Worm (Caenorhabditis elegans) whole organism, young adult: ENCODE results near the gene F49E12.8.

Experiments used
- F52B5.7 ChIP-seq: sonication (generic microtip); optimal IDR thresholded peaks from 2 replicates; lab custom pipeline; 2016; ENCODE audit warnings: mild to moderate bottlenecking, missing genetic modification characterization, missing compliant biosample characterization
- Y67H2A.10 ChIP-seq: fragments of 200-800 bp; sonication (Bioruptor generic); conservative IDR thresholded peaks from 2 replicates; pipeline ENCODE4 v1.3.6; 2022; ENCODE audit warnings: missing genetic modification reagents, missing genetic modification characterization, missing compliant biosample characterization
- ZK185.1 ChIP-seq: sonication (generic microtip); optimal IDR thresholded peaks from 2 replicates; lab custom pipeline; 2016; ENCODE audit warnings: mild to moderate bottlenecking, missing genetic modification characterization, missing compliant biosample characterization; ENCODE audit not compliant: poor library complexity, severe bottlenecking
- atf-7 ChIP-seq: sonication (generic microtip); optimal IDR thresholded peaks from 2 replicates; lab custom pipeline; 2017; ENCODE audit warnings: mild to moderate bottlenecking, missing genetic modification characterization, missing compliant biosample characterization
- ceh-79 ChIP-seq: sonication (generic microtip); optimal IDR thresholded peaks from 2 replicates; lab custom pipeline; 2017; ENCODE audit warnings: mild to moderate bottlenecking, missing genetic modification characterization, missing compliant biosample characterization
- hlh-12 ChIP-seq: sonication (generic microtip); optimal IDR thresholded peaks from 2 replicates; lab custom pipeline; 2016; ENCODE audit warnings: missing genetic modification characterization, missing compliant biosample characterization
- hsf-1 ChIP-seq: fragments of 200-800 bp; sonication (Bioruptor generic); IDR thresholded peaks from 2 replicates; pipeline ENCODE4 v1.3.6; 2022; ENCODE audit warnings: missing genetic modification reagents, missing genetic modification characterization, missing compliant biosample characterization
- lin-40 ChIP-seq: sonication (generic microtip); optimal IDR thresholded peaks from 2 replicates; lab custom pipeline; 2016; ENCODE audit warnings: missing genetic modification characterization, mild to moderate bottlenecking, missing compliant biosample characterization, missing genotype, missing genetic modification reagents
- madf-6 ChIP-seq: fragments of 200-800 bp; sonication (Bioruptor generic); IDR thresholded peaks from 2 replicates; pipeline ENCODE4 v1.3.6; 2022; ENCODE audit warnings: missing genetic modification reagents, missing genetic modification characterization, missing compliant biosample characterization
- nfya-1 ChIP-seq: sonication (generic microtip); optimal IDR thresholded peaks from 2 replicates; lab custom pipeline; 2017; ENCODE audit warnings: antibody characterized with exemption, missing compliant biosample characterization, missing genetic modification characterization, borderline replicate concordance; ENCODE audit not compliant: insufficient read depth
- snpc-3.4 ChIP-seq: sonication (generic microtip); optimal IDR thresholded peaks from 2 replicates; lab custom pipeline; 2017; ENCODE audit warnings: missing genetic modification characterization, mild to moderate bottlenecking, missing compliant biosample characterization, antibody characterized with exemption, moderate library complexity, missing genotype, missing genetic modification reagents
- unc-62 ChIP-seq: fragments of 150-350 bp; optimal IDR thresholded peaks from 2 replicates; lab custom pipeline; 2014; ENCODE audit warnings: missing biosample characterization, missing genetic modification reagents, missing genetic modification characterization
- ztf-26 ChIP-seq: sonication (generic microtip); optimal IDR thresholded peaks from 2 replicates; lab custom pipeline; 2017; ENCODE audit warnings: missing genetic modification characterization, missing compliant biosample characterization

DNA sequence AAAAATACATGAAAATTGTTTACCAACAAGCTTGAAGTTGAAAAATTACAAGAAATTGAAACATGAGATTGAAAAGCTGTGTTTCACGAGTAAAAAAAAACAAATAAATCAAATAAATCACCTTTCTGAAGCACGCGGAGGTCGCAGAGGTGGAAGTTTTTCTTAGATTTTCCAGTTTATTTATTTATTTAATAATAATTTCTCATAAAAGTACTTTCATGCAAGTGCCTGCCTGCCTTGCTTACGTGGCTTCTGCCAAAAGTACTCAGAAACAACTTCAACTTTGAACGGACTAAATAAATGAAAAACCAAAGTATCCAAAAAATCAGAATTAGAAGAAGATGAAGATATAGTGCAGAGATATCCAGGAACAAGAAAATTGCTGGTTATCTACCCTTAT, 37.8 kb upstream of the F49E12.8 start, which contains the start of gene acp-2:
- no peak for TF ChIP-seq ztf-26 (tag; lab: Kevin White, UChicago)
- no peak for TF ChIP-seq lin-40 (tag; lab: Kevin White, UChicago)
- no peak for TF ChIP-seq Y67H2A.10 (GFP tag; lab: Robert Waterston, UW)
- no peak for TF ChIP-seq unc-62
- no peak for TF ChIP-seq snpc-3.4 (tag; lab: Kevin White, UChicago)
- TF ChIP-seq atf-7, result no peak
- TF ChIP-seq F52B5.7 (tag; lab: Kevin White, UChicago), result no peak
- no peak for TF ChIP-seq nfya-1 (tag; lab: Kevin White, UChicago)
- no peak for TF ChIP-seq ceh-79 (tag; lab: Kevin White, UChicago)
- TF ChIP-seq hsf-1 (GFP tag; lab: Robert Waterston, UW), result no peak
- no peak for TF ChIP-seq madf-6 (GFP tag; lab: Robert Waterston, UW)
- no peak for TF ChIP-seq ZK185.1
- no peak for TF ChIP-seq hlh-12 (tag; lab: Kevin White, UChicago)
